Fruit fly (Drosophila melanogaster): ENCODE results near the gene MED30.

The MED30 gene

DNA sequence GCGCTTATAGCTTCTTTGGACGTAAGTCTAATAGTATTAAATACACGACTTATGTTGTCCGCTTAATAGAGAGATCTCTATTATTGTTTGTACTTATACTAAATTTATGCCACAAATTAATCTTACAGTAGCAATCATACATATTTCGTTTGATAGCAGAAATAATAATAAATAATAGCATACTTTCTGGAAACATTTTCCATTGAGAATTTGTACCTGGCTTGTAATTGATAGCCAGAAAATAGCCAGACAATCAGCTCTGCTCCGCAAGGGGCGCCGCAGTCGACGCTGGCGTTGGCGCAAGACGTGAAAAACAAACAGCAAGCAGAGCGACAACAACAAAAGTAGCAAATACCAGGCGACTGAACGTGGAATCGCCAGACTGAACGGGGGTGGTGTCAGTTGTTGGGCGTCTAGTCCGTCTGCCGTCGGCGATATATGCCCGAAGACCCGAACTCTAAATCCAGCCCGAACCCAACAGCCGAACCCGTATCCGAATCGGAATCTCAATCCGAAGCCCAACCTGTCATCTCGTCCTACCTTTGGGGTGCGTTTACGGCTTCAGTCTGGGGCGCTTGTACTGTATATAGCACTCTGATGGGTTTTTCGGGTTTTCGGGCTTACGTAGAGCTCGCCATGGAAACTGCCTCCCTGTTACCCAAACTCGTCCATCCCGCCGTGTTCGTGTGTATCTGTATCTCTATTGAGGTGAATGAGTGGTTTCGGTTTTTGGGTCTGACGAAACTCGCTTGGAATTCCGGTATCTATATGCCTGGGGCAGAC is 45.7 kb upstream of the MED30 start (continued):
- TF ChIP-seq ato (GFP tag; IDR thresholded peaks at IDR 0.05; ENCODE audit: partially characterized antibody), result no peak
- no peak for TF ChIP-seq Side (GFP tag; optimal IDR thresholded peaks at IDR 0.05)
- no peak for TF ChIP-seq B-H2 (GFP tag; optimal IDR thresholded peaks at IDR 0.05)
- TF ChIP-seq tx (GFP tag; optimal IDR thresholded peaks at IDR 0.05), result no peak
- no peak for TF ChIP-seq H15 (GFP tag; IDR thresholded peaks at IDR 0.05)
- TF ChIP-seq gt (GFP tag; IDR thresholded peaks at IDR 0.05), result no peak
- peak; percentile 81 for TF ChIP-seq Med (GFP tag)
- TF ChIP-seq cad (GFP tag; optimal IDR thresholded peaks at IDR 0.05), result no peak
- no peak for TF ChIP-seq sisA (GFP tag; IDR thresholded peaks at IDR 0.05)
- no peak for TF ChIP-seq NC2β (GFP tag; optimal IDR thresholded peaks at IDR 0.05)
- no peak for TF ChIP-seq Asciz (GFP tag; optimal IDR thresholded peaks at IDR 0.05)
- no peak for TF ChIP-seq Awh (GFP tag; IDR thresholded peaks at IDR 0.05)

DNA sequence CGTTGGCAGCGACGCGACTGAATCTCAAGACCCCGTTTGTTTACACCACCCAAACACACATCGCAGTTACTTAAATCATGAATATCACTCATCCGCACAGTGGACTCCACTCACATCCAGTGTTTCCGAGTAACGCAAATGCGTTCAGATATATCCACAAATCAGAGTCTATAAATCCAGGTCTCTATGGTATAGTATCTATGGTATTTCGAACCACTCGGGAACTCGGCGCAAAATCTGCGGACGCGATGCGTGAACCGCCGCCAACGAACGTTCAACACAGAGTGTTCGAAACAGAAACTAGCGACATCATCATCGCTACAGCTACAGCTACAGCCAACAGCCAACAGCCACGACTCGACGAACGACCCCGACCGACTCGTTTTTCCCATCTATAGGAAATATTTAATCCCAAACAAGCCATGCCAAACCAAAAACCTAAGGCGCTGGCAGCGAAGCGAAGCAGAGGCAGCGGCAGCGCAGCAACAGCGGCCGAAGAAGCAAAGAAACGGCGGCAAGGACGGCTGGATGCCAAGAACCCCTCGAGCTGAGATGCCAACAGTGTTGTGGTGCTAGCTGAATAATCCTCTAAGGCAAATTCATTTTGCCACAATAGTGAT is 45.0 kb upstream of the MED30 start, which contains the start of gene CG13894:
Gene CG13894 (minus strand): TSS at position 397 of the 620 bp plus-strand sequence.
- peak; percentile 13 for TF ChIP-seq CG1603 (tag; optimal IDR thresholded peaks at IDR 0.05)
- TF ChIP-seq Opbp (GFP tag; IDR thresholded peaks at IDR 0.05; ENCODE audit: partially characterized antibody), result no peak
- TF ChIP-seq Side (GFP tag; optimal IDR thresholded peaks at IDR 0.05), result no peak
- TF ChIP-seq shn (GFP tag; optimal IDR thresholded peaks at IDR 0.05), result no peak
- TF ChIP-seq CG6791 (GFP tag; IDR thresholded peaks at IDR 0.05; ENCODE audit: partially characterized antibody), result peak; percentile 88
- no peak for TF ChIP-seq CG15073 (GFP tag; optimal IDR thresholded peaks at IDR 0.05)
- peak; percentile 56 for TF ChIP-seq CG15514 (GFP tag; optimal IDR thresholded peaks at IDR 0.05)
- peak; percentile 81 for TF ChIP-seq Med (GFP tag)
- TF ChIP-seq CG8478 (optimal IDR thresholded peaks at IDR 0.05), result no peak
- TF ChIP-seq CG12391 (tag; optimal IDR thresholded peaks at IDR 0.05), result no peak
- no peak for TF ChIP-seq bbx (GFP tag; IDR thresholded peaks at IDR 0.05; ENCODE audit: partially characterized antibody)
- no peak for TF ChIP-seq CG11085 (GFP tag; IDR thresholded peaks at IDR 0.05)
- TF ChIP-seq CG18764 (GFP tag; optimal IDR thresholded peaks at IDR 0.05), result no peak
- TF ChIP-seq Gug (GFP tag; IDR thresholded peaks at IDR 0.05), result no peak
- TF ChIP-seq nom (GFP tag; optimal IDR thresholded peaks at IDR 0.05), result no peak
- TF ChIP-seq aop (GFP tag; IDR thresholded peaks at IDR 0.05), result no peak
- TF ChIP-seq CG2120 (GFP tag; optimal IDR thresholded peaks at IDR 0.05), result no peak
- peak; percentile 19 for TF ChIP-seq PHDP (tag; optimal IDR thresholded peaks at IDR 0.05)
- no peak for TF ChIP-seq Xbp1 (GFP tag; optimal IDR thresholded peaks at IDR 0.05)
- TF ChIP-seq CG16815 (GFP tag; optimal IDR thresholded peaks at IDR 0.05), result no peak
- TF ChIP-seq disco-r (GFP tag; optimal IDR thresholded peaks at IDR 0.05), result no peak
- no peak for TF ChIP-seq CG3065 (GFP tag; optimal IDR thresholded peaks at IDR 0.05)
- no peak for TF ChIP-seq usp (GFP tag; optimal IDR thresholded peaks at IDR 0.05)
- TF ChIP-seq CG8290 (GFP tag; optimal IDR thresholded peaks at IDR 0.05), result peak; percentile 96
- peak in 1 of 2 experiments; percentile 87 for TF ChIP-seq CG8290 (tag; optimal IDR thresholded peaks at IDR 0.05)
- no peak for TF ChIP-seq CG12071 (GFP tag; optimal IDR thresholded peaks at IDR 0.05)
- no peak; the same call in 2 of the 3 replicates for TF ChIP-seq ase (GFP tag; IDR thresholded peaks at IDR 0.05)
- TF ChIP-seq Xrp1 (GFP tag; IDR thresholded peaks at IDR 0.05), result no peak
- no peak for TF ChIP-seq HLH3B (GFP tag; IDR thresholded peaks at IDR 0.05)
- no peak for TF ChIP-seq CG34376 (GFP tag; optimal IDR thresholded peaks at IDR 0.05)
- TF ChIP-seq CG3847 (GFP tag; IDR thresholded peaks at IDR 0.05), result no peak
- TF ChIP-seq ham (GFP tag; IDR thresholded peaks at IDR 0.05), result no peak
- no peak for TF ChIP-seq MBD-R2 (GFP tag; IDR thresholded peaks at IDR 0.05)
- TF ChIP-seq Hand (GFP tag; optimal IDR thresholded peaks at IDR 0.05), result no peak
- no peak for TF ChIP-seq CG4404 (GFP tag; IDR thresholded peaks at IDR 0.05)
- peak; percentile 24; the same call in 1 of the 2 replicates for TF ChIP-seq CG42726 (GFP tag; IDR thresholded peaks at IDR 0.05; ENCODE audit: partially characterized antibody)
- no peak for TF ChIP-seq C15 (GFP tag; IDR thresholded peaks at IDR 0.05)
- TF ChIP-seq psq (GFP tag; optimal IDR thresholded peaks at IDR 0.05), result no peak
- TF ChIP-seq Gsc (GFP tag; IDR thresholded peaks at IDR 0.05), result no peak

All from whole organism, embryonic.